Fruit fly (Drosophila melanogaster): Measurements from ENCODE around the gene primo-1.

primo-1 gene

dm6 chr3R:13676137-13677086 is 35.2 kb downstream of the primo-1 start, which contains the start of the genes Lkb1 and CG9588:
Lkb1 (plus strand) TSS chr3R:13676549.
CG9588 (minus strand) TSS chr3R:13676681.
- no peak for TF ChIP-seq noc (tag; optimal IDR thresholded peaks at IDR 0.05)

dm6 chr3R:13674492-13675033 is 37.1 kb downstream of the primo-1 start, which contains the start of gene Task6:
Task6 (minus strand) TSS chr3R:13674542.
- TF ChIP-seq noc (tag; optimal IDR thresholded peaks at IDR 0.05), result no peak

dm6 chr3R:13672898-13673297 is 38.7 kb downstream of the primo-1 start:
- TF ChIP-seq noc (tag; optimal IDR thresholded peaks at IDR 0.05), result no peak

DNA sequence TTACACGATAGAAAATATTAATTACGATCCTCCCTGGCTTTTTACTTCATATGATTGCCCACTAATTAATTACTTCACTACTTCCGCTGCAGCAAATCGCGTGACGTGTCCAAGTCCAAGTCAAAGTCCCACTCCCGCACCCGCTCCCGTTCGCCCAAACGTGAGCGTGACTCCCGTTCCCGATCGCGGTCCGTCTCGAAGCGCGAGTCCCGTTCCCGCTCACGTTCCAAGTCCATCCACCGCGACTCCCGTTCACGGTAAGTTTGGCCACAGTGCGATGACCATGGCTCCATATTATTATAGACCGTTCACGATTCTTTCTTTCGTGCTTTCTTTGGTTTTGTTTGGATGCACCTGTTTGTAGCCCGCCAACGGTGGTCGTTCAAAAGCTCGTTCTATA is 45.6 kb downstream of the primo-1 start:
- TF ChIP-seq noc (tag; optimal IDR thresholded peaks at IDR 0.05), result no peak

dm6 chr3R:13662149-13662548 is 49.5 kb downstream of the primo-1 start:
- TF ChIP-seq noc (tag; optimal IDR thresholded peaks at IDR 0.05), result no peak

DNA sequence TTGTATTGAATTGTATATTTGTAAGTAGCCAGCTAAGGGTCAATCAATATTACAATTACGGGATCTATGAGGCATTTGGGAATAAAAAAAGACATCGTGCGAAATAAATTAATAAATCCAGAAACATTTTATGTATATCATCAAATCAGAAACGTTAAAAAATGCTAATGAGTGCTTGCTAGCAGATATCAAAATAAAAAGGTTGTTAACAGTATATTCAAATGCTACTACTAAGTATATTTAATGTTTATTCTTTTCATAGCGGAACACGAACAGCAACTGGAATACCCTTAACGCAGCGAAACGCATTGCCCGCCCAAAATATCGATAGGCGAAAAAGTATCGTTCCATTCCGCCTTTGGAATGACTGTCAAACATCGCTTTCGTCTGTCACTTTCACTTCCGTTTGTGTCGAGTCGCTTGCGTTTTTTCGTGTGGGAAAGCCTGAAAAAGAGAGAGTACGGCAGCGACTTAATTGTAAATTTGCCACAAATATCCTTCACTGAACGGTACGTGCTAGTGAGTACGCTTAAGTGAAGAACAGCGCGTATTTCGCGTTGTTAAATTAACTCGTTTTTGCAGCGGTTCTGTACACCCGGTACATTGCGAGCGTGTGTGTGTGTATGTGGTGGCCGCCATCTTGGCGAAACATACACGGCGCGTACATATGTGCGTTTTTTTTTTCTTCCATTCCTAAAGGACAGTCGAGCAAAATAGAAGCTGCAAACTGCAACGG is 50.5 kb downstream of the primo-1 start, which contains the start of gene B52:
B52 (plus strand) TSS at position 388 of the 736 bp plus-strand sequence.
- TF ChIP-seq noc (tag; optimal IDR thresholded peaks at IDR 0.05), result peak; percentile 71
